Fruit fly (Drosophila melanogaster): Measurements from ENCODE around the gene rudhira.

Gene rudhira

DNA sequence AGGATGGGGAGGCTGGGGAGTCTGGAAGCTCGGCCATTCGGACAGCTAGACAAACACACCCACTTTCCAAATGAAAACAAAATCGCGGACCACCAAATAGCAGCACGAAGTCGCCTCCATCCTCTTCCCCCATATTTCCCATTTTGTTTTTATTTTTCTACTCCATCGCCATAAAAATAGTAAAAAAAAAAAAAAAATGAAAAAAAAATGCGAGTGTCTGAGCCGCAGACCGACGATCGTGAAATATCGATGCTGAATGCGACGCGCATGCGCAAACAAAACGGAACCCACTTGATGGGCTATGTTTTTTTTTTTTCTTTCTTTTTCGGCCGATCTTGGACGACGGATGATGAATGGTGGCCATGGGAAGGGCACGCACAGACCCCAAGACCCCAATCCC lies 31.7 kb upstream of the rudhira start (continued):
- TF ChIP-seq CG16779 (tag; optimal IDR thresholded peaks at IDR 0.05): no peak
- TF ChIP-seq Ets96B (tag; optimal IDR thresholded peaks at IDR 0.05): peak; percentile 19
- no peak for TF ChIP-seq CG10631 (GFP tag; optimal IDR thresholded peaks at IDR 0.05)
- TF ChIP-seq Hr39 (GFP tag; optimal IDR thresholded peaks at IDR 0.05): no peak
- no peak for TF ChIP-seq acj6 (GFP tag; optimal IDR thresholded peaks at IDR 0.05)
- TF ChIP-seq dac (GFP tag; optimal IDR thresholded peaks at IDR 0.05): no peak
- TF ChIP-seq esn (GFP tag; optimal IDR thresholded peaks at IDR 0.05): no peak
- no peak for TF ChIP-seq CG8632 (GFP tag; optimal IDR thresholded peaks at IDR 0.05)
- TF ChIP-seq Met (GFP tag; optimal IDR thresholded peaks at IDR 0.05): no peak
- no peak for TF ChIP-seq CG6854 (GFP tag; optimal IDR thresholded peaks at IDR 0.05)
- no peak for TF ChIP-seq CG31627 (GFP tag; optimal IDR thresholded peaks at IDR 0.05)
- TF ChIP-seq CG8119 (GFP tag; IDR thresholded peaks at IDR 0.05): peak; percentile 65
- TF ChIP-seq CG15336 (GFP tag; IDR thresholded peaks at IDR 0.05): peak; percentile 53
- no peak for TF ChIP-seq Lpt (GFP tag; optimal IDR thresholded peaks at IDR 0.05)
- no peak for TF ChIP-seq CG34406 (GFP tag; optimal IDR thresholded peaks at IDR 0.05)
- no peak for TF ChIP-seq OdsH (GFP tag; optimal IDR thresholded peaks at IDR 0.05)
- TF ChIP-seq CG8319 (GFP tag; optimal IDR thresholded peaks at IDR 0.05): no peak
- peak; percentile 4 for TF ChIP-seq CG32006 (GFP tag; optimal IDR thresholded peaks at IDR 0.05)
- TF ChIP-seq dsx (GFP tag; optimal IDR thresholded peaks at IDR 0.05; ENCODE audit: poor library complexity, severe bottlenecking): peak; percentile 23
- TF ChIP-seq CG6276 (GFP tag; optimal IDR thresholded peaks at IDR 0.05): peak; percentile 33
- TF ChIP-seq CG10669 (GFP tag; optimal IDR thresholded peaks at IDR 0.05): no peak

DNA sequence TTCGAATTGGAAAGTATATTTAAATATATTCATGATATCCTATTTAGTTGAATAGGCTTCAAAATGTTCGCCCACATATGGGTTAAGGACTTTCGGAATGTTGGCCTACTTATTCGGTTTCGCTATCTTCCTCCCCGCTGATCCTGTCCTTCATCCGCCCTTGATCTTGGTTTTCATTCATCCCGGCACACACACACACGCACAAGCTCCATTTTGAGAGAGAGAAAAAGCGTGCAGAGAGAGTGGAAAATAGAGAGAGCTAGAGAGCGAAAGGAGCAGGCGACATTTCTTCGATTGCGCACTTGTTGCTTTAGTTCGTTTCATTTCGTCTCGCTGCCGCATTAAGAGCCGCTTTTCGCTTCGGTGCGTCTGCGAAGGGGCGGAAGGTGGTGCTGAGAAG lies 29.6 kb upstream of the rudhira start, which contains the start of gene Karl:
Gene Karl, plus strand, starts transcription at position 301 of the 400 bp plus-strand sequence.
- TF ChIP-seq CG11762 (GFP tag; optimal IDR thresholded peaks at IDR 0.05; ENCODE audit: insufficient read depth) (no peak), Smox (GFP tag; optimal IDR thresholded peaks at IDR 0.05) (no peak)

DNA sequence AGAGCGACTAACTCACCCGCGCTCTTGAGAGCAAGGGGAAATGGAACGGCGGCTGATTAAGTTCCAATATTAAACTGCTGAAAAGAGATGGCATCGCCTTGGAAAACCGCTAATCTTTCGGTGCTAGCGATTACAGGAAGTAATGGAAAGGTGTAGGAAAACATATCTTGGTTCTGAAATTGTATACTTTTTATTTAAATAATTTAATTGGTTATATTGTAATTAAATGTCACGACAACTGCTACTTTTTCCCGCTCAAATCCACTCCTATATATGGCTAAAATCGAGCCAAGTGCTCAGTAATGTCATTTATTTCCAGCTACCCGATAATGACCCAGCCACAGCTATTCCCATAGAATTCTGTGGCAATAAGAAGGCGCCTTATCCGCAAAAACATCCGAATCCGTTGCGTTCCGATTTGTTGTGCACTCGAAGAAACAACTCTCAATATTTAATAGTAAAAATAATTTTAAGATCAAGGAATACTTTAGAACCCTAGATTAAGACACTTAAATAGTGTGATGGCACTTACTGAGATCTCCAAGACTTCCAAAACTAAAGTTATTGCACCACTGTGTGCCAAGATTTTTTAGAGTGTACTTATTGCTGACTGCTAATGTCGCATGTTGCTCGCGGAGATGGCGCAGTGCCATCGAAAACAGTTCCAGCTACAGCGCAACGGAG lies 28.4 kb upstream of the rudhira start:
- TF ChIP-seq CG15336 (GFP tag; IDR thresholded peaks at IDR 0.05) (peak; percentile 89), Ets96B (tag; optimal IDR thresholded peaks at IDR 0.05) (peak; percentile 84), CG8319 (GFP tag; optimal IDR thresholded peaks at IDR 0.05) (peak; percentile 65), Blimp-1 (GFP tag; optimal IDR thresholded peaks at IDR 0.05) (peak; percentile 49), CG34406 (GFP tag; optimal IDR thresholded peaks at IDR 0.05) (peak; percentile 78), dac (GFP tag; optimal IDR thresholded peaks at IDR 0.05) (peak; percentile 85), Eip75B (GFP tag; optimal IDR thresholded peaks at IDR 0.05) (peak; percentile 86), Hr39 (GFP tag; optimal IDR thresholded peaks at IDR 0.05) (peak; percentile 82), salr (GFP tag; optimal IDR thresholded peaks at IDR 0.05) (peak; percentile 70 to 76), CG6276 (GFP tag; optimal IDR thresholded peaks at IDR 0.05) (peak; percentile 86), fd59A (GFP tag; optimal IDR thresholded peaks at IDR 0.05) (peak; percentile 73), CG3919 (GFP tag; optimal IDR thresholded peaks at IDR 0.05) (peak; percentile 86), Hr4 (GFP tag; optimal IDR thresholded peaks at IDR 0.05) (peak; percentile 85), CG10631 (GFP tag; optimal IDR thresholded peaks at IDR 0.05) (peak; percentile 82), Smox (GFP tag; optimal IDR thresholded peaks at IDR 0.05) (peak; percentile 85), Eip93F (GFP tag; optimal IDR thresholded peaks at IDR 0.05) (peak; percentile 79), vri (GFP tag; optimal IDR thresholded peaks at IDR 0.05) (peak; percentile 68), eg (GFP tag; IDR thresholded peaks at IDR 0.05) (peak; percentile 93), CG1621 (tag; optimal IDR thresholded peaks at IDR 0.05) (peak; percentile 89), Sox14 (GFP tag; optimal IDR thresholded peaks at IDR 0.05) (peak; percentile 88), pdm3 (GFP tag; optimal IDR thresholded peaks at IDR 0.05) (peak; percentile 90), Hr38 (GFP tag; optimal IDR thresholded peaks at IDR 0.05) (no peak), Lpt (GFP tag; optimal IDR thresholded peaks at IDR 0.05) (peak; percentile 77), OdsH (GFP tag; optimal IDR thresholded peaks at IDR 0.05) (peak; percentile 89), achi (GFP tag; optimal IDR thresholded peaks at IDR 0.05) (peak; percentile 83), topi (GFP tag; optimal IDR thresholded peaks at IDR 0.05) (peak; percentile 87), cyc (GFP tag; optimal IDR thresholded peaks at IDR 0.05) (peak; percentile 83), Sox102F (GFP tag; optimal IDR thresholded peaks at IDR 0.05) (peak; percentile 88), spab (GFP tag; optimal IDR thresholded peaks at IDR 0.05) (peak; percentile 81), acj6 (GFP tag; optimal IDR thresholded peaks at IDR 0.05) (peak; percentile 88), CG3032 (tag; optimal IDR thresholded peaks at IDR 0.05) (peak; percentile 81), CG9139 (GFP tag; optimal IDR thresholded peaks at IDR 0.05) (peak; percentile 52), Sox15 (GFP tag; optimal IDR thresholded peaks at IDR 0.05) (peak; percentile 71), Met (GFP tag; optimal IDR thresholded peaks at IDR 0.05) (peak; percentile 86), CG32006 (GFP tag; optimal IDR thresholded peaks at IDR 0.05) (peak; percentile 94), Eip78C (GFP tag) (peak; percentile 96)

Measured in whole organism, prepupa.